Fruit fly (Drosophila melanogaster) whole organism, embryonic: ENCODE data around the gene CG43400.

Experiments used
- Abd-B ChIP-seq: fragments of 200-800 bp; sonication (Bioruptor generic); optimal IDR thresholded peaks from 2 replicates; lab custom pipeline; 2018; ENCODE audit warnings: missing biosample characterization, mild to moderate bottlenecking, missing genetic modification characterization, moderate library complexity
- BEAF-32 ChIP-seq: fragments of 200-800 bp; sonication (Bioruptor generic); optimal IDR thresholded peaks from 3 replicates; lab custom pipeline; 2017; ENCODE audit warnings: missing biosample characterization, missing genetic modification characterization, mild to moderate bottlenecking, moderate library complexity, missing genetic modification reagents
- CG10543 ChIP-seq: fragments of 200-800 bp; sonication (Bioruptor generic); optimal IDR thresholded peaks from 3 replicates; lab custom pipeline; 2017; ENCODE audit warnings: missing biosample characterization, mild to moderate bottlenecking, missing genetic modification characterization, moderate library complexity
- CG10565 ChIP-seq: fragments of 200-800 bp; sonication (Bioruptor generic); optimal IDR thresholded peaks from 3 replicates; lab custom pipeline; 2016; ENCODE audit warnings: missing biosample characterization, mild to moderate bottlenecking, missing genetic modification characterization
- CG1233 ChIP-seq: fragments of 200-800 bp; sonication (Bioruptor generic); optimal IDR thresholded peaks from 4 replicates; lab custom pipeline; 2018; ENCODE audit warnings: missing biosample characterization, mild to moderate bottlenecking, missing genetic modification characterization
- CG14965 ChIP-seq: fragments of 200-800 bp; sonication (Bioruptor generic); optimal IDR thresholded peaks from 2 replicates; lab custom pipeline; 2016; ENCODE audit warnings: missing biosample characterization, missing genetic modification characterization, borderline replicate concordance
- CG15011 ChIP-seq: fragments of 200-800 bp; sonication (Bioruptor generic); optimal IDR thresholded peaks from 3 replicates; lab custom pipeline; 2018; ENCODE audit warnings: missing biosample characterization, mild to moderate bottlenecking, missing genetic modification characterization
- CG16863 ChIP-seq: fragments of 200-800 bp; sonication (Bioruptor generic); optimal IDR thresholded peaks from 3 replicates; lab custom pipeline; 2016; ENCODE audit warnings: missing biosample characterization, missing genetic modification characterization
- CG17568 ChIP-seq: fragments of 200-800 bp; sonication (Bioruptor generic); optimal IDR thresholded peaks from 2 replicates; lab custom pipeline; 2018; ENCODE audit warnings: missing biosample characterization, mild to moderate bottlenecking, missing genetic modification characterization, moderate library complexity
- CG18599 ChIP-seq: fragments of 200-800 bp; sonication (Bioruptor generic); optimal IDR thresholded peaks from 3 replicates; lab custom pipeline; 2017; ENCODE audit warnings: missing biosample characterization, missing genetic modification characterization, mild to moderate bottlenecking, moderate library complexity, missing genetic modification reagents
- CG18764 ChIP-seq: fragments of 200-800 bp; sonication (Bioruptor generic); optimal IDR thresholded peaks from 3 replicates; lab custom pipeline; 2016; ENCODE audit warnings: missing biosample characterization, missing genetic modification characterization
- CG2202 ChIP-seq: fragments of 200-800 bp; sonication (Bioruptor generic); optimal IDR thresholded peaks from 2 replicates; lab custom pipeline; 2018; ENCODE audit warnings: missing biosample characterization, mild to moderate bottlenecking, missing genetic modification characterization
- CG2712 ChIP-seq: fragments of 200-800 bp; optimal IDR thresholded peaks from 3 replicates; lab custom pipeline; 2019; ENCODE audit warnings: missing biosample characterization, mild to moderate bottlenecking, missing genetic modification characterization, moderate library complexity
- CG2875 ChIP-seq: fragments of 200-800 bp; sonication (Bioruptor generic); optimal IDR thresholded peaks from 2 replicates; lab custom pipeline; 2017; ENCODE audit warnings: missing biosample characterization, mild to moderate bottlenecking, missing genetic modification characterization, missing genetic modification reagents
- CG2889 ChIP-seq: fragments of 200-800 bp; sonication (Bioruptor generic); IDR thresholded peaks from 3 replicates; pipeline ENCODE4 v1.3.6; 2022; ENCODE audit warnings: missing biosample characterization, missing genetic modification characterization
- CG3838 ChIP-seq: fragments of 200-800 bp; sonication (Bioruptor generic); optimal IDR thresholded peaks from 3 replicates; lab custom pipeline; 2016; ENCODE audit warnings: missing biosample characterization, missing genetic modification characterization
- CG6813 ChIP-seq: fragments of 200-800 bp; sonication (Bioruptor generic); optimal IDR thresholded peaks from 2 replicates; lab custom pipeline; 2017; ENCODE audit warnings: missing biosample characterization, missing genetic modification characterization, mild to moderate bottlenecking, moderate library complexity, missing genetic modification reagents
- CG8359 ChIP-seq: fragments of 200-800 bp; sonication (Bioruptor generic); optimal IDR thresholded peaks from 2 replicates; lab custom pipeline; 2017; ENCODE audit warnings: missing biosample characterization, mild to moderate bottlenecking, missing genetic modification characterization, borderline replicate concordance
- CG9609 ChIP-seq: fragments of 200-800 bp; sonication (Bioruptor generic); optimal IDR thresholded peaks from 3 replicates; lab custom pipeline; 2016; ENCODE audit warnings: missing biosample characterization, missing genetic modification characterization
- Camta ChIP-seq: fragments of 200-800 bp; sonication (Bioruptor generic); optimal IDR thresholded peaks from 2 replicates; lab custom pipeline; 2016; ENCODE audit warnings: missing biosample characterization, missing genetic modification characterization
- D ChIP-seq, 2 experiments: fragments of 200-800 bp in 1 of 2; fragments of >200 bp in 1 of 2; sonication (Bioruptor generic) in 1 of 2; optimal IDR thresholded peaks; 2 replicates in 1 of 2; 3 replicates in 1 of 2; lab custom pipeline; 2017; ENCODE audit warnings: mild to moderate bottlenecking in 1 of 2, missing biosample characterization in 1 of 2, missing genetic modification characterization in 1 of 2, missing genetic modification reagents in 1 of 2
- Dref ChIP-seq: fragments of 200-800 bp; sonication (Bioruptor generic); IDR thresholded peaks from 2 replicates; pipeline ENCODE4 v1.3.6; 2022; ENCODE audit warnings: missing biosample characterization, missing genetic modification characterization
- Hey ChIP-seq: fragments of 200-800 bp; sonication (Bioruptor generic); optimal IDR thresholded peaks from 3 replicates; lab custom pipeline; 2018; ENCODE audit warnings: missing biosample characterization, mild to moderate bottlenecking, missing genetic modification characterization
- Meics ChIP-seq: fragments of 200-800 bp; sonication (Bioruptor generic); optimal IDR thresholded peaks from 2 replicates; lab custom pipeline; 2017; ENCODE audit warnings: missing biosample characterization, mild to moderate bottlenecking, missing genetic modification characterization
- Mes4 ChIP-seq: fragments of 200-800 bp; sonication (Bioruptor generic); optimal IDR thresholded peaks from 2 replicates; lab custom pipeline; 2016; ENCODE audit warnings: missing biosample characterization, missing genetic modification characterization
- NC2β ChIP-seq: fragments of 200-800 bp; sonication (Bioruptor generic); optimal IDR thresholded peaks from 2 replicates; lab custom pipeline; 2016; ENCODE audit warnings: missing biosample characterization, missing genetic modification characterization
- Optix ChIP-seq: fragments of 200-800 bp; sonication (Bioruptor generic); IDR thresholded peaks from 3 replicates; pipeline ENCODE4 v1.3.6; 2022; ENCODE audit warnings: missing biosample characterization, missing genetic modification characterization
- Side ChIP-seq: fragments of 200-800 bp; sonication (Bioruptor generic); optimal IDR thresholded peaks from 2 replicates; lab custom pipeline; 2016; ENCODE audit warnings: missing biosample characterization, missing genetic modification characterization
- Six4 ChIP-seq: fragments of 200-800 bp; sonication (Bioruptor generic); optimal IDR thresholded peaks from 2 replicates; lab custom pipeline; 2016; ENCODE audit warnings: missing biosample characterization, missing genetic modification characterization
- Sox102F ChIP-seq: fragments of 200-800 bp; sonication (Bioruptor generic); optimal IDR thresholded peaks from 2 replicates; lab custom pipeline; 2018; ENCODE audit warnings: missing biosample characterization, mild to moderate bottlenecking, missing genetic modification characterization, moderate library complexity
- ato ChIP-seq: fragments of 200-800 bp; sonication (Bioruptor generic); IDR thresholded peaks from 2 replicates; pipeline ENCODE4 v1.3.6; 2022; ENCODE audit warnings: missing biosample characterization, missing genetic modification characterization; ENCODE audit not compliant: partially characterized antibody
- crc ChIP-seq: fragments of 200-800 bp; sonication (Bioruptor generic); optimal IDR thresholded peaks from 2 replicates; lab custom pipeline; 2016; ENCODE audit warnings: missing biosample characterization, missing genetic modification characterization
- crol ChIP-seq: fragments of 200-800 bp; sonication (Bioruptor generic); IDR thresholded peaks from 2 replicates; pipeline ENCODE4 v1.3.6; 2022; ENCODE audit warnings: missing biosample characterization, missing genetic modification characterization
- dysf ChIP-seq: fragments of 200-800 bp; sonication (Bioruptor generic); IDR thresholded peaks from 3 replicates; pipeline ENCODE4 v1.3.6; 2022; ENCODE audit warnings: missing biosample characterization, missing genetic modification characterization
- emc ChIP-seq: fragments of 200-800 bp; sonication (Bioruptor generic); optimal IDR thresholded peaks from 2 replicates; lab custom pipeline; 2016; ENCODE audit warnings: missing biosample characterization, missing genetic modification characterization
- ewg ChIP-seq: fragments of 200-800 bp; sonication (Bioruptor generic); optimal IDR thresholded peaks from 3 replicates; lab custom pipeline; 2017; ENCODE audit warnings: mild to moderate bottlenecking, missing biosample characterization, missing genetic modification reagents, missing genetic modification characterization
- gcm2 ChIP-seq: fragments of 200-800 bp; sonication (Bioruptor generic); optimal IDR thresholded peaks from 2 replicates; lab custom pipeline; 2016; ENCODE audit warnings: missing biosample characterization, missing genetic modification characterization
- grau ChIP-seq: fragments of 200-800 bp; optimal IDR thresholded peaks from 3 replicates; lab custom pipeline; 2019; ENCODE audit warnings: missing biosample characterization, mild to moderate bottlenecking, missing genetic modification characterization, moderate library complexity
- grn ChIP-seq: fragments of 200-800 bp; sonication (Bioruptor generic); optimal IDR thresholded peaks from 3 replicates; lab custom pipeline; 2017; ENCODE audit warnings: missing biosample characterization, missing genetic modification characterization
- h ChIP-seq: fragments of >200 bp; optimal IDR thresholded peaks from 2 replicates; lab custom pipeline; 2017
- hbn ChIP-seq: fragments of 200-800 bp; sonication (Bioruptor generic); IDR thresholded peaks from 2 replicates; pipeline ENCODE4 v1.3.6; 2022; ENCODE audit warnings: missing biosample characterization, missing genetic modification characterization; ENCODE audit not compliant: partially characterized antibody
- hkb ChIP-seq, 2 experiments: fragments of 200-800 bp in 1 of 2; fragments of >200 bp in 1 of 2; sonication (Bioruptor generic) in 1 of 2; IDR thresholded peaks in 1 of 2; optimal IDR thresholded peaks in 1 of 2; 2 replicates each; pipeline versions ENCODE4 v1.3.6 to Lab custom; 2017 to 2022; ENCODE audit warnings: missing biosample characterization in 1 of 2, missing genetic modification characterization in 1 of 2
- jigr1 ChIP-seq: fragments of 200-800 bp; sonication (Bioruptor generic); IDR thresholded peaks from 3 replicates; pipeline ENCODE4 v1.3.6; 2022; ENCODE audit warnings: missing biosample characterization, missing genetic modification characterization
- mam ChIP-seq: fragments of 200-800 bp; sonication (Bioruptor generic); optimal IDR thresholded peaks from 3 replicates; lab custom pipeline; 2016; ENCODE audit warnings: missing biosample characterization, missing genetic modification characterization
- otp ChIP-seq: fragments of 200-800 bp; sonication (Bioruptor generic); IDR thresholded peaks from 3 replicates; pipeline ENCODE4, ENCODE4 v1.3.6; 2022; ENCODE audit warnings: missing biosample characterization, missing genetic modification characterization
- pb ChIP-seq: fragments of 200-800 bp; sonication (Bioruptor generic); optimal IDR thresholded peaks from 3 replicates; lab custom pipeline; 2016; ENCODE audit warnings: missing biosample characterization, missing genetic modification characterization
- slbo ChIP-seq: fragments of 200-800 bp; sonication (Bioruptor generic); IDR thresholded peaks from 2 replicates; pipeline ENCODE4 v1.3.6; 2022; ENCODE audit warnings: missing biosample characterization, missing genetic modification characterization
- ssp ChIP-seq: fragments of 200-800 bp; sonication (Bioruptor generic); IDR thresholded peaks from 2 replicates; pipeline ENCODE4 v1.3.6; 2022; ENCODE audit warnings: missing biosample characterization, missing genetic modification characterization

CG43400 gene

dm6 chr2L:8534515-8535295, 44.2 kb downstream of the CG43400 start (continued):
- TF ChIP-seq NC2β (GFP tag; lab: Kevin White, UChicago) (peak; percentile 87), Optix (GFP tag; lab: Robert Waterston, UW) (peak; percentile 97), ewg (GFP tag; lab: Kevin White, UChicago) (peak; percentile 95), hbn (peak; percentile 43), CG2875 (GFP tag; lab: Kevin White, UChicago) (peak; percentile 96), CG3838 (peak; percentile 84), CG1233 (GFP tag; lab: Kevin White, UChicago) (peak; percentile 93), dysf (GFP tag; lab: Robert Waterston, UW) (peak; percentile 95), CG10565 (GFP tag; lab: Kevin White, UChicago) (peak; percentile 74), grn (GFP tag; lab: Kevin White, UChicago) (peak; percentile 95), BEAF-32 (GFP tag; lab: Kevin White, UChicago) (no peak), slbo (GFP tag; lab: Robert Waterston, UW) (peak; percentile 85), Meics (GFP tag; lab: Kevin White, UChicago) (peak; percentile 81), hkb (optimal IDR thresholded peaks at IDR 0.05; lab: Kevin White, UChicago) (no peak), hkb (GFP tag; IDR thresholded peaks at IDR 0.05; lab: Robert Waterston, UW) (peak; percentile 98), ato (no peak), CG15011 (peak; percentile 91), mam (peak; percentile 79), Side (GFP tag; lab: Kevin White, UChicago) (peak; percentile 70), Mes4 (GFP tag; lab: Kevin White, UChicago) (peak; percentile 77), CG17568 (peak; percentile 94), Dref (GFP tag; lab: Robert Waterston, UW) (no peak), CG18599 (GFP tag; lab: Kevin White, UChicago) (peak; percentile 89), CG2889 (GFP tag; lab: Robert Waterston, UW) (peak; percentile 77; the same call in 2 of the 3 replicates), emc (peak; percentile 59), Sox102F (GFP tag; lab: Kevin White, UChicago) (peak; percentile 99), D (optimal IDR thresholded peaks at IDR 0.05; lab: Kevin White, UChicago) (no peak), D (GFP tag; optimal IDR thresholded peaks at IDR 0.05; lab: Kevin White, UChicago) (peak; percentile 96), ssp (GFP tag; lab: Robert Waterston, UW) (peak; percentile 87), CG2202 (tag; lab: Kevin White, UChicago) (peak; percentile 89), otp (GFP tag; lab: Robert Waterston, UW) (peak; percentile 92), CG16863 (peak; percentile 87), CG2712 (tag; lab: Kevin White, UChicago) (peak; percentile 98), grau (peak; percentile 95), crol (GFP tag; lab: Robert Waterston, UW) (peak; percentile 97), Six4 (GFP tag; lab: Kevin White, UChicago) (peak; percentile 88), CG14965 (GFP tag; lab: Kevin White, UChicago) (no peak), Abd-B (GFP tag; lab: Kevin White, UChicago) (peak; percentile 96), CG8359 (peak; percentile 92), Camta (peak; percentile 79), CG10543 (GFP tag; lab: Kevin White, UChicago) (peak; percentile 74), gcm2 (peak; percentile 66), crc (GFP tag; lab: Kevin White, UChicago) (peak; percentile 57), Hey (peak; percentile 73), CG18764 (GFP tag; lab: Kevin White, UChicago) (peak; percentile 90), CG6813 (GFP tag; lab: Kevin White, UChicago) (peak; percentile 89), CG9609 (GFP tag; lab: Kevin White, UChicago) (peak; percentile 72), jigr1 (GFP tag; lab: Robert Waterston, UW) (peak; percentile 97), h (no peak), pb (GFP tag; lab: Kevin White, UChicago) (peak; percentile 67)
